Worm (Caenorhabditis elegans) whole organism, L1 larva: ENCODE results near the gene ppat-1.

Experiments
- C16A3.4 ChIP-seq: fragments of 150-350 bp; optimal IDR thresholded peaks from 2 replicates; lab custom pipeline; 2014; ENCODE audit warnings: missing biosample characterization, missing genetic modification characterization
- C34B4.2 ChIP-seq: sonication (generic microtip); optimal IDR thresholded peaks from 2 replicates; lab custom pipeline; 2017; ENCODE audit warnings: mild to moderate bottlenecking, missing genetic modification characterization, missing compliant biosample characterization
- F16B12.6 ChIP-seq: fragments of 150-350 bp; optimal IDR thresholded peaks from 2 replicates; lab custom pipeline; 2014; ENCODE audit warnings: missing biosample characterization, missing genetic modification characterization
- ceh-8 ChIP-seq: fragments of 200-800 bp; sonication (Bioruptor generic); optimal IDR thresholded peaks from 2 replicates; lab custom pipeline; 2018; ENCODE audit warnings: mild to moderate bottlenecking, missing genetic modification characterization, moderate library complexity, missing compliant biosample characterization
- ceh-82 ChIP-seq, 3 experiments: fragments of 150-350 bp in 1 of 3; sonication (generic microtip) in 2 of 3; optimal IDR thresholded peaks; 2 replicates each; lab custom pipeline; 2014 to 2017; ENCODE audit warnings: missing biosample characterization in 3 of 3, missing genetic modification characterization in 3 of 3
- ceh-88 ChIP-seq: fragments of 200-800 bp; sonication (Bioruptor generic); IDR thresholded peaks from 2 replicates; pipeline ENCODE4 v1.3.6; 2022; ENCODE audit warnings: missing genetic modification characterization, missing compliant biosample characterization
- ces-1 ChIP-seq: fragments of 150-350 bp; optimal IDR thresholded peaks from 2 replicates; lab custom pipeline; 2014; ENCODE audit warnings: missing biosample characterization, missing genetic modification reagents, missing genetic modification characterization
- dpl-1 ChIP-seq, 3 experiments: fragments of 150-350 bp in 2 of 3; sonication (generic microtip) in 1 of 3; optimal IDR thresholded peaks; 2 replicates each; lab custom pipeline; 2014 to 2017; ENCODE audit warnings: missing biosample characterization in 3 of 3, missing genetic modification characterization in 3 of 3, missing genetic modification reagents in 3 of 3
- efl-1 ChIP-seq, 4 experiments: fragments of 150-350 bp; optimal IDR thresholded peaks in 3 of 4; peaks in 1 of 4; 1 replicate in 1 of 4; 2 replicates in 3 of 4; lab custom pipeline; 2014; ENCODE audit warnings: missing biosample characterization in 2 of 4, missing genetic modification characterization in 2 of 4, missing genetic modification reagents in 2 of 4
- egl-27 ChIP-seq, 2 experiments: fragments of 150-350 bp in 1 of 2; sonication (generic microtip); optimal IDR thresholded peaks; 3 replicates each; lab custom pipeline; 2017 to 2018; ENCODE audit warnings: missing biosample characterization in 2 of 2, missing genetic modification characterization in 2 of 2, missing genetic modification reagents in 2 of 2
- fkh-8 ChIP-seq: sonication (generic microtip); optimal IDR thresholded peaks from 2 replicates; lab custom pipeline; 2016; ENCODE audit warnings: mild to moderate bottlenecking, missing genetic modification characterization, missing compliant biosample characterization
- fos-1 ChIP-seq: fragments of 150-350 bp; optimal IDR thresholded peaks from 2 replicates; lab custom pipeline; 2014; ENCODE audit warnings: missing biosample characterization, missing genetic modification characterization
- isw-1 ChIP-seq: fragments of 200-800 bp; sonication (Bioruptor generic); IDR thresholded peaks from 2 replicates; pipeline ENCODE4 v1.3.6; 2022; ENCODE audit warnings: missing genetic modification characterization, missing compliant biosample characterization
- lin-14 ChIP-seq: fragments of 200-800 bp; sonication (Bioruptor generic); optimal IDR thresholded peaks from 2 replicates; lab custom pipeline; 2018; ENCODE audit warnings: mild to moderate bottlenecking, missing genetic modification characterization, moderate library complexity, missing compliant biosample characterization
- lin-15B ChIP-seq: fragments of 150-350 bp; sonication (generic microtip); optimal IDR thresholded peaks from 3 replicates; lab custom pipeline; 2014; ENCODE audit warnings: missing biosample characterization, missing genetic modification characterization
- lin-39 ChIP-seq: fragments of 150-350 bp; optimal IDR thresholded peaks from 2 replicates; lab custom pipeline; 2014; ENCODE audit warnings: missing biosample characterization, missing genetic modification reagents, missing genetic modification characterization
- lir-3 ChIP-seq: sonication (generic microtip); optimal IDR thresholded peaks from 2 replicates; lab custom pipeline; 2016; ENCODE audit warnings: mild to moderate bottlenecking, missing genetic modification characterization, moderate library complexity, missing compliant biosample characterization; ENCODE audit not compliant: poor library complexity
- lsy-2 ChIP-seq, 2 experiments: fragments of 150-350 bp; optimal IDR thresholded peaks; 2 replicates each; lab custom pipeline; 2014; ENCODE audit warnings: missing biosample characterization in 2 of 2, missing genetic modification characterization in 2 of 2
- mab-9 ChIP-seq: fragments of 200-800 bp; sonication (Bioruptor generic); IDR thresholded peaks from 2 replicates; pipeline ENCODE4 v1.3.6; 2022; ENCODE audit warnings: missing genetic modification reagents, missing genetic modification characterization, missing compliant biosample characterization
- mdl-1 ChIP-seq, 2 experiments: fragments of 150-350 bp; optimal IDR thresholded peaks; 2 replicates each; lab custom pipeline; 2014 to 2017; ENCODE audit warnings: missing biosample characterization in 2 of 2, missing genetic modification characterization in 2 of 2, inconsistent platforms in 1 of 2
- mep-1 ChIP-seq: fragments of 150-350 bp; optimal IDR thresholded peaks from 2 replicates; lab custom pipeline; 2014; ENCODE audit warnings: missing biosample characterization, missing genetic modification characterization
- nhr-19 ChIP-seq: fragments of 200-800 bp; sonication (Bioruptor generic); conservative IDR thresholded peaks from 2 replicates; pipeline ENCODE4 v1.3.6; 2022; ENCODE audit warnings: missing genetic modification characterization, missing compliant biosample characterization
- nhr-20 ChIP-seq: sonication (generic microtip); optimal IDR thresholded peaks from 2 replicates; lab custom pipeline; 2016; ENCODE audit warnings: mild to moderate bottlenecking, missing genetic modification characterization, missing compliant biosample characterization
- nhr-237 ChIP-seq: fragments of 150-350 bp; optimal IDR thresholded peaks from 2 replicates; lab custom pipeline; 2014; ENCODE audit warnings: missing biosample characterization, missing genetic modification characterization
- nhr-28 ChIP-seq: fragments of 150-350 bp; optimal IDR thresholded peaks from 2 replicates; lab custom pipeline; 2014; ENCODE audit warnings: missing biosample characterization, missing genetic modification characterization
- nhr-47 ChIP-seq: sonication (generic microtip); optimal IDR thresholded peaks from 2 replicates; lab custom pipeline; 2016; ENCODE audit warnings: mild to moderate bottlenecking, missing genetic modification characterization, moderate library complexity, missing compliant biosample characterization
- nhr-71 ChIP-seq: sonication (generic microtip); optimal IDR thresholded peaks from 2 replicates; lab custom pipeline; 2016; ENCODE audit warnings: mild to moderate bottlenecking, missing genetic modification characterization, moderate library complexity, missing compliant biosample characterization
- nhr-85 ChIP-seq: sonication (generic microtip); peaks from one replicate; lab custom pipeline; 2016; ENCODE audit warnings: missing genetic modification characterization, inconsistent platforms, missing compliant biosample characterization
- pax-3 ChIP-seq: fragments of 200-800 bp; sonication (Bioruptor generic); optimal IDR thresholded peaks from 2 replicates; lab custom pipeline; 2018; ENCODE audit warnings: mild to moderate bottlenecking, missing genetic modification characterization, moderate library complexity, missing compliant biosample characterization
- pqm-1 ChIP-seq: sonication (generic microtip); optimal IDR thresholded peaks from 3 replicates; lab custom pipeline; 2017; ENCODE audit warnings: missing biosample characterization, missing genetic modification characterization
- rnt-1 ChIP-seq: sonication (generic microtip); optimal IDR thresholded peaks from 2 replicates; lab custom pipeline; 2016; ENCODE audit warnings: mild to moderate bottlenecking, missing genetic modification characterization, moderate library complexity, missing compliant biosample characterization
- skn-1 ChIP-seq: fragments of 150-350 bp; optimal IDR thresholded peaks from 2 replicates; lab custom pipeline; 2014; ENCODE audit warnings: missing biosample characterization, missing genetic modification characterization
- snu-23 ChIP-seq: sonication (generic microtip); optimal IDR thresholded peaks from 2 replicates; lab custom pipeline; 2016; ENCODE audit warnings: missing genetic modification characterization, missing compliant biosample characterization
- sup-37 ChIP-seq: fragments of 200-800 bp; sonication (Bioruptor generic); optimal IDR thresholded peaks from 2 replicates; lab custom pipeline; 2018; ENCODE audit warnings: mild to moderate bottlenecking, missing genetic modification characterization, missing compliant biosample characterization
- swsn-7 ChIP-seq: sonication (generic microtip); optimal IDR thresholded peaks from 2 replicates; lab custom pipeline; 2016; ENCODE audit warnings: missing genetic modification characterization, missing compliant biosample characterization
- unc-130 ChIP-seq: fragments of 150-350 bp; optimal IDR thresholded peaks from 2 replicates; lab custom pipeline; 2017; ENCODE audit warnings: missing biosample characterization, missing genetic modification characterization, inconsistent platforms
- unc-62 ChIP-seq: fragments of 150-350 bp; optimal IDR thresholded peaks from 2 replicates; lab custom pipeline; 2014; ENCODE audit warnings: missing biosample characterization, missing genetic modification reagents, missing genetic modification characterization
- vab-15 ChIP-seq: sonication (generic microtip); optimal IDR thresholded peaks from 2 replicates; lab custom pipeline; 2017; ENCODE audit warnings: missing genotype, mild to moderate bottlenecking, missing genetic modification characterization, missing compliant biosample characterization
- zip-4 ChIP-seq: fragments of 200-800 bp; sonication (Bioruptor generic); optimal IDR thresholded peaks from 2 replicates; lab custom pipeline; 2018; ENCODE audit warnings: mild to moderate bottlenecking, missing genetic modification characterization, moderate library complexity, missing compliant biosample characterization
- ztf-11 ChIP-seq, 2 experiments: sonication (generic microtip); optimal IDR thresholded peaks; 2 replicates each; lab custom pipeline; 2016 to 2017; ENCODE audit warnings: missing genetic modification characterization in 2 of 2, missing biosample characterization in 1 of 2, missing compliant biosample characterization in 1 of 2

Gene ppat-1

DNA sequence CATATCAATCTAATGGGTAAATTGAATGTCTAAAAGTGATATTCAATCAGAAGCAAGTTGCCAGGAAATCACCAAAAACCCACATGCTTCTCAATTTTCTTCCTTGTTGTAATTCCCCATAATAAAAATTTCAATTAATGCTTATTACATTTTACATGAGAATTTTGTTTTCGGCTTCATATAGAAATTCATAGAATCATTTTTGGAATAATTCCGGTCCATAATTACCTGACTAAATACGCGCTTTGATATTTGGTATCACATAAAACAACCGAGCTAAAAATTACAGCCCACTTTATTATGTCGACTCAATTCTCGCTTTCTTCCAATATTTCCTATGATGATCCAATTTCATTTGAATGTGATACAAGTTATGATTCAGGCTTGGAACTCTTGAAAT, 17.1 kb upstream of the ppat-1 start, which contains the start of gene srg-13:
Gene srg-13 (plus strand): TSS at position 301 of the 400 bp plus-strand sequence.
- TF ChIP-seq isw-1 (GFP tag; lab: Robert Waterston, UW) (no peak), lir-3 (tag; lab: Kevin White, UChicago) (no peak), zip-4 (GFP tag; lab: Kevin White, UChicago) (no peak), fkh-8 (tag; lab: Kevin White, UChicago) (no peak), egl-27 (tag; optimal IDR thresholded peaks at IDR 0.05; lab: Kevin White, UChicago) (no peak), lin-14 (no peak), ceh-88 (GFP tag; lab: Robert Waterston, UW) (no peak), C16A3.4 (no peak), lin-39 (no peak)

DNA sequence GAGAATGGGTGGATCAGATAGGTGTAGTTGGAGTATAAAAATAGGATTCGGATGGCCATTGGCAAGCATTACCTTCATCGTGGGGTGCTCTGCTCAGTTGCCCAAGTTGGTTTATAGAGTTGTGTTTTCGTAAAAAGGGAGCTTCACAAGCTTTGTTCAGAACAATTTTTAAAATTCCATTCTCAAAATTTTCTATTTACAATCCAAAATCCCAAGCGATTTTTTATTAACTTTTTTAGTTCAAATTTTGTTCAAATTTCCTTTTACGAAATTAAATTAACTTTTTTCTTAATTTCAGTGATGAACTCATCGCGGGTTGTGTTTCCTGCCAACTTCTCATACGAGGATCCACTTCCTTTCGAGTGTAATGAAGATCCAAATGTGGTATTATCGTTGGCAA, 11.6 kb upstream of the ppat-1 start, which contains the start of gene srg-10:
Gene srg-10 (plus strand): TSS at position 301 of the 400 bp plus-strand sequence.
- TF ChIP-seq pax-3 (tag; lab: Kevin White, UChicago) (no peak), unc-130 (tag; lab: Kevin White, UChicago) (no peak), mdl-1 (tag; optimal IDR thresholded peaks at IDR 0.05; lab: Kevin White, UChicago) (no peak), ces-1 (no peak)

DNA sequence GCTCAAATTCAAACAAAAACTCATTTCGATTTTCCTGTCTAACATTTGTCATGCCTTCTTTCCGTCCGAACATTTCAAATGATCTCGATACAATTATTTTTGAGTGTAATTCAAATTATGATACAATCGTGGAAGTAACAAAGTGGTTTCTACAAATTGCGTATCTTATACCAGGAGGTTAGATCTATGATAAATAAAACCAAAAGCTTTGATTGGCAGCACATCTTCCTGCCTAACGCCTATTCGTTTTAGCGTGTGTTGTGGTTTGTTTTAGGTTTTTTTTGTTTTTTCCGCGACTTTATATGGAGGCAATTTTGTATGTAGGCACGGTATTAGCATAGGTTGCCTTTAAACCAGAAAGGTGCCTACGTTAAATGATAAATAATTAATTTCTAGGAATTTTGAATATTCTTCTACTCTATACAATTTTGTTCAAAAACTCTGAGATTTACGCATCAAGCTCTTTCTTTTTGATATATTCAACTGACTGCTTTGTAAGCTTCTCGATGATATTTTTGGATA, 9.1 kb upstream of the ppat-1 start, which contains the start of gene srg-11:
Gene srg-11 (plus strand): TSS at position 51 of the 522 bp plus-strand sequence.
- TF ChIP-seq egl-27 (tag; optimal IDR thresholded peaks at IDR 0.05; lab: Kevin White, UChicago) (no peak), C16A3.4 (no peak), pqm-1 (tag; lab: Kevin White, UChicago) (no peak), nhr-237 (tag; lab: Kevin White, UChicago) (no peak), lin-14 (no peak), nhr-20 (tag; lab: Kevin White, UChicago) (no peak), ceh-8 (GFP tag; lab: Kevin White, UChicago) (no peak), sup-37 (no peak), F16B12.6 (tag; lab: Kevin White, UChicago) (no peak), lir-3 (tag; lab: Kevin White, UChicago) (no peak)

DNA sequence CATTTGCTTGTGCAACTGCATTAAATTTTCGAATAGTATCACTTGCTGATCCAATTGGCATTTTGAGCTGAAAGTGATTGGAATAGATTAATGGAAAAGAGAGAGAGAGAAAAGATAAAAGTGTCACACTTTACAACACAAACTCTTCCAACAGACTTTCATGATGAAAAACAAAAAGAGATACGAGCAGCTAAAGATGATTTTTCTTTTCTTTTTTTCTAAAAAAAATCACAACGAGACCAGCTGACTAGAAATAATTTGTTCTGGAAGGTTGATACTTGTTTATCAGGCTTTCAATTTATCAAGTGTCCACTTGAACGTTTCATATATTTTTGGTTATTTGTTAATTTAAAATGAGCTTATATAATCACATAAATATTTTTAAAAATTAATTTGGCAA, 1.9 kb upstream of the ppat-1 start:
- TF ChIP-seq lin-15B (tag; lab: Kevin White, UChicago) (no peak), C16A3.4 (no peak), lin-39 (peak; percentile 17), skn-1 (no peak), nhr-47 (tag; lab: Kevin White, UChicago) (no peak), nhr-20 (tag; lab: Kevin White, UChicago) (peak; percentile 10), sup-37 (no peak), nhr-19 (peak; percentile 37), vab-15 (no peak), nhr-85 (tag; lab: Kevin White, UChicago) (no peak), mab-9 (GFP tag; lab: Robert Waterston, UW) (no peak), nhr-71 (peak; percentile 77), lin-14 (peak; percentile 63), efl-1 (optimal IDR thresholded peaks at IDR 0.05; lab: Kevin White, UChicago) (peak in 1 of 2 experiments; percentile 12), efl-1 (GFP tag; optimal IDR thresholded peaks at IDR 0.05 in 1 of 2; lab: Kevin White, UChicago) (no peak), lsy-2 (tag; optimal IDR thresholded peaks at IDR 0.05; lab: Kevin White, UChicago) (peak; percentile 58 to 62), swsn-7 (peak; percentile 0), snu-23 (GFP tag; lab: Kevin White, UChicago) (peak; percentile 58), rnt-1 (tag; lab: Kevin White, UChicago) (peak; percentile 20), fos-1 (tag; lab: Kevin White, UChicago) (no peak), dpl-1 (GFP tag; optimal IDR thresholded peaks at IDR 0.05; lab: Kevin White, UChicago) (peak in 1 of 3 experiments; percentile 1), ceh-8 (GFP tag; lab: Kevin White, UChicago) (no peak), C34B4.2 (no peak), nhr-28 (tag; lab: Kevin White, UChicago) (no peak), ceh-82 (tag; optimal IDR thresholded peaks at IDR 0.05; lab: Kevin White, UChicago) (no peak), ztf-11 (tag; optimal IDR thresholded peaks at IDR 0.05; lab: Kevin White, UChicago) (no peak), mep-1 (tag; lab: Kevin White, UChicago) (peak; percentile 28), unc-62 (GFP tag; lab: Kevin White, UChicago) (no peak)
